Worm (Caenorhabditis elegans) whole organism, dauer: Measurements from ENCODE around the gene F58F9.9.
"Not testable (repeated sequence)": the region's sequence is repeated elsewhere in the genome, so short reads cannot be mapped to it uniquely, and the experiment has no call there.

ENCODE experiments used
- unc-62 ChIP-seq: sonication (generic microtip); optimal IDR thresholded peaks from 2 replicates; lab custom pipeline; 2017; ENCODE audit warnings: missing biosample characterization, missing genetic modification reagents, missing genetic modification characterization

F58F9.9 gene

ce11 chrIV:6237508-6238227, 2.4 kb upstream of the F58F9.9 start, which contains the start of the genes F58F9.6 and F58F9.8:
Gene F58F9.6 (minus strand): TSS chrIV:6237608.
Gene F58F9.8 (plus strand): TSS chrIV:6238177.
- no peak for TF ChIP-seq unc-62 (GFP tag; lab: Kevin White, UChicago)

- no peak for TF ChIP-seq unc-62 (GFP tag; lab: Kevin White, UChicago)
Measured at ce11 chrIV:6248486-6248885, 8.4 kb downstream of the F58F9.9 start, which contains the start of gene acox-3. Gene acox-3 (minus strand): TSS chrIV:6248492.

ce11 chrIV:6249591-6249990, 9.5 kb downstream of the F58F9.9 start, which contains the start of gene F58F9.1:
Gene F58F9.1 (plus strand): TSS chrIV:6249841.
- no peak for TF ChIP-seq unc-62 (GFP tag; lab: Kevin White, UChicago)

ce11 chrIV:6253000-6253399, 12.9 kb downstream of the F58F9.9 start, which contains the start of gene T13A10.2:
Gene T13A10.2 (plus strand): TSS chrIV:6253300.
- TF ChIP-seq unc-62 (GFP tag; lab: Kevin White, UChicago): not testable (repeated sequence)

- TF ChIP-seq unc-62 (GFP tag; lab: Kevin White, UChicago): no peak
Measured at ce11 chrIV:6254635-6255034, 14.5 kb downstream of the F58F9.9 start, which contains the start of gene T13A10.64. Gene T13A10.64 (plus strand): TSS chrIV:6254935.

- no peak for TF ChIP-seq unc-62 (GFP tag; lab: Kevin White, UChicago)
Measured at ce11 chrIV:6258967-6259366, 18.9 kb downstream of the F58F9.9 start.

- no peak for TF ChIP-seq unc-62 (GFP tag; lab: Kevin White, UChicago)
Measured at ce11 chrIV:6259732-6260131, 19.6 kb downstream of the F58F9.9 start, which contains the start of gene nlp-16. Gene nlp-16 (minus strand): TSS chrIV:6259832.

- TF ChIP-seq unc-62 (GFP tag; lab: Kevin White, UChicago): no peak
Measured at ce11 chrIV:6263244-6263643, 23.2 kb downstream of the F58F9.9 start, which contains the start of gene srv-28. Gene srv-28 (minus strand): TSS chrIV:6263344.

- no peak for TF ChIP-seq unc-62 (GFP tag; lab: Kevin White, UChicago)
Measured at ce11 chrIV:6266499-6266898, 26.4 kb downstream of the F58F9.9 start, which contains the start of gene srv-29. Gene srv-29 (minus strand): TSS chrIV:6266599.

- TF ChIP-seq unc-62 (GFP tag; lab: Kevin White, UChicago): no peak
Measured at ce11 chrIV:6269346-6269745, 29.3 kb downstream of the F58F9.9 start, which contains the start of gene srv-30. Gene srv-30 (minus strand): TSS chrIV:6269446.

- no peak for TF ChIP-seq unc-62 (GFP tag; lab: Kevin White, UChicago)
Measured at ce11 chrIV:6271923-6272322, 31.8 kb downstream of the F58F9.9 start, which contains the start of gene srv-31. Gene srv-31 (minus strand): TSS chrIV:6272023.

ce11 chrIV:6275671-6276209, 35.6 kb downstream of the F58F9.9 start, which contains the start of the genes aat-4 and T13A10.1:
Gene aat-4 (minus strand): TSS chrIV:6275721.
Gene T13A10.1 (plus strand): TSS chrIV:6276081.
- no peak for TF ChIP-seq unc-62 (GFP tag; lab: Kevin White, UChicago)

- TF ChIP-seq unc-62 (GFP tag; lab: Kevin White, UChicago): no peak
Measured at ce11 chrIV:6279392-6279791, 39.3 kb downstream of the F58F9.9 start, which contains the start of gene sams-5. Gene sams-5 (minus strand): TSS chrIV:6279522.

ce11 chrIV:6282143-6282542, 42.0 kb downstream of the F58F9.9 start, which contains the start of gene srv-32:
Gene srv-32 (minus strand): TSS chrIV:6282243.
- no peak for TF ChIP-seq unc-62 (GFP tag; lab: Kevin White, UChicago)

ce11 chrIV:6284277-6284676, 44.2 kb downstream of the F58F9.9 start, which contains the start of gene ops-1:
Gene ops-1 (minus strand): TSS chrIV:6284377.
- no peak for TF ChIP-seq unc-62 (GFP tag; lab: Kevin White, UChicago)

ce11 chrIV:6290741-6291140, 50.6 kb downstream of the F58F9.9 start, which contains the start of gene srv-24:
Gene srv-24 (minus strand): TSS chrIV:6290841.
- no peak for TF ChIP-seq unc-62 (GFP tag; lab: Kevin White, UChicago)
